Worm (Caenorhabditis elegans): ENCODE data around the gene col-113.

DNA sequence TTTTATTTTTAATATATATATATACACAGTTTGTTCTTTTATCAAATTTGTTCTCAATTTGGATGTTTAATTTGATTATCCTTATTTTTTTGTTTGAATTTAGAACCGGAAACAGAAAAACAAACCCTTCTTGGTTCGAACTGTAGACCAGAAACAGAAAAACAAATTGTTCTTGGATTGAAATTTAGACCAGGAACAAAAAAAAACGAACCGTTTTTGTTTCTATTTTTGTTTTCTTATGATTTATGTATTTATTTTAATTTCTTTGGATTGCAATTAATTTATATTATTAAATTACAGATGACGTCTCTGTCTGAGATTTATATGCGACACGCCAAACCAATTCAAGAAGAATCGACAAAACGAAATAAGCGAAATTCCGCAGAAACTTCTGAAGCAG is 23.0 kb upstream of the col-113 start, which contains the start of gene C42D4.19:
- TF ChIP-seq him-1 (tag; optimal IDR thresholded peaks at IDR 0.05) (no peak), dao-5 (tag; optimal IDR thresholded peaks at IDR 0.05) (no peak), W03F9.2 (tag; optimal IDR thresholded peaks at IDR 0.05) (no peak)

Measured in whole organism, L4/young adult.